Fruit fly (Drosophila melanogaster) whole organism, embryonic: ENCODE data around the gene scyl.

ENCODE experiments used
- CG10209 ChIP-seq: fragments of 200-800 bp; sonication (Bioruptor generic); optimal IDR thresholded peaks from 3 replicates; lab custom pipeline; 2017; ENCODE audit warnings: missing biosample characterization, mild to moderate bottlenecking, missing genetic modification characterization, missing genetic modification reagents
- CG10267 ChIP-seq: fragments of 200-800 bp; sonication (Bioruptor generic); optimal IDR thresholded peaks from 2 replicates; lab custom pipeline; 2018; ENCODE audit warnings: missing biosample characterization, mild to moderate bottlenecking, missing genetic modification characterization, moderate library complexity
- CG12155 ChIP-seq: fragments of 200-800 bp; sonication (Bioruptor generic); optimal IDR thresholded peaks from 3 replicates; lab custom pipeline; 2016; ENCODE audit warnings: missing biosample characterization, missing genetic modification characterization
- CG13424 ChIP-seq: fragments of 200-800 bp; sonication (Bioruptor generic); optimal IDR thresholded peaks from 2 replicates; lab custom pipeline; 2019; ENCODE audit warnings: missing biosample characterization, mild to moderate bottlenecking, missing genetic modification characterization, moderate library complexity
- CG15514 ChIP-seq: fragments of 200-800 bp; sonication (Bioruptor generic); optimal IDR thresholded peaks from 3 replicates; lab custom pipeline; 2017; ENCODE audit warnings: missing biosample characterization, missing genetic modification characterization, mild to moderate bottlenecking, moderate library complexity, missing genetic modification reagents
- CG1602 ChIP-seq: fragments of 200-800 bp; sonication (Bioruptor generic); optimal IDR thresholded peaks from 3 replicates; lab custom pipeline; 2016; ENCODE audit warnings: missing biosample characterization, missing genetic modification characterization
- CG1603 ChIP-seq: fragments of 200-800 bp; sonication (Bioruptor generic); optimal IDR thresholded peaks from 2 replicates; lab custom pipeline; 2019; ENCODE audit warnings: missing biosample characterization, mild to moderate bottlenecking, missing genetic modification characterization, moderate library complexity
- CG1647 ChIP-seq: fragments of 200-800 bp; sonication (Bioruptor generic); optimal IDR thresholded peaks from 3 replicates; lab custom pipeline; 2016; ENCODE audit warnings: missing biosample characterization, missing genetic modification characterization
- CG18262 ChIP-seq: fragments of 200-800 bp; optimal IDR thresholded peaks from 3 replicates; lab custom pipeline; 2019; ENCODE audit warnings: missing biosample characterization, mild to moderate bottlenecking, missing genetic modification characterization, moderate library complexity
- CG18599 ChIP-seq: fragments of 200-800 bp; sonication (Bioruptor generic); optimal IDR thresholded peaks from 3 replicates; lab custom pipeline; 2017; ENCODE audit warnings: missing biosample characterization, missing genetic modification characterization, mild to moderate bottlenecking, moderate library complexity, missing genetic modification reagents
- CG18619 ChIP-seq: fragments of 200-800 bp; sonication (Bioruptor generic); optimal IDR thresholded peaks from 3 replicates; lab custom pipeline; 2017; ENCODE audit warnings: missing biosample characterization, mild to moderate bottlenecking, missing genetic modification characterization
- CG2120 ChIP-seq: fragments of 200-800 bp; sonication (Bioruptor generic); optimal IDR thresholded peaks from 3 replicates; lab custom pipeline; 2016; ENCODE audit warnings: missing biosample characterization, missing genetic modification characterization
- CG2678 ChIP-seq: fragments of 200-800 bp; sonication (Bioruptor generic); optimal IDR thresholded peaks from 3 replicates; lab custom pipeline; 2019; ENCODE audit warnings: missing biosample characterization, mild to moderate bottlenecking, missing genetic modification characterization, moderate library complexity
- CG2875 ChIP-seq: fragments of 200-800 bp; sonication (Bioruptor generic); optimal IDR thresholded peaks from 2 replicates; lab custom pipeline; 2017; ENCODE audit warnings: missing biosample characterization, mild to moderate bottlenecking, missing genetic modification characterization, missing genetic modification reagents
- CG30431 ChIP-seq: fragments of 200-800 bp; sonication (Bioruptor generic); optimal IDR thresholded peaks from 2 replicates; lab custom pipeline; 2017; ENCODE audit warnings: missing biosample characterization, missing genetic modification characterization
- CG3065 ChIP-seq: fragments of 200-800 bp; sonication (Bioruptor generic); optimal IDR thresholded peaks from 2 replicates; lab custom pipeline; 2016; ENCODE audit warnings: missing biosample characterization, missing genetic modification characterization
- CG32532 ChIP-seq: fragments of 200-800 bp; sonication (Bioruptor generic); IDR thresholded peaks from 2 replicates; pipeline ENCODE4 v1.3.6; 2022; ENCODE audit warnings: missing biosample characterization, missing genetic modification characterization
- CG3995 ChIP-seq: fragments of 200-800 bp; sonication (Bioruptor generic); optimal IDR thresholded peaks from 3 replicates; lab custom pipeline; 2016; ENCODE audit warnings: missing biosample characterization, missing genetic modification characterization
- CG6813 ChIP-seq: fragments of 200-800 bp; sonication (Bioruptor generic); optimal IDR thresholded peaks from 2 replicates; lab custom pipeline; 2017; ENCODE audit warnings: missing biosample characterization, missing genetic modification characterization, mild to moderate bottlenecking, moderate library complexity, missing genetic modification reagents
- CG7963 ChIP-seq: fragments of 200-800 bp; sonication (Bioruptor generic); IDR thresholded peaks from 3 replicates; pipeline ENCODE4 v1.3.6; 2022; ENCODE audit warnings: missing biosample characterization, missing genetic modification characterization; ENCODE audit not compliant: partially characterized antibody
- CG8924 ChIP-seq: fragments of 200-800 bp; optimal IDR thresholded peaks from 3 replicates; lab custom pipeline; 2019; ENCODE audit warnings: missing biosample characterization, mild to moderate bottlenecking, missing genetic modification characterization, moderate library complexity
- HLH54F ChIP-seq: fragments of 200-800 bp; sonication (Bioruptor generic); optimal IDR thresholded peaks from 3 replicates; lab custom pipeline; 2016; ENCODE audit warnings: missing biosample characterization, missing genetic modification characterization
- Hey ChIP-seq: fragments of 200-800 bp; sonication (Bioruptor generic); optimal IDR thresholded peaks from 3 replicates; lab custom pipeline; 2018; ENCODE audit warnings: missing biosample characterization, mild to moderate bottlenecking, missing genetic modification characterization
- Hr3 ChIP-seq: fragments of 200-800 bp; sonication (Bioruptor generic); optimal IDR thresholded peaks from 3 replicates; lab custom pipeline; 2016; ENCODE audit warnings: missing biosample characterization, missing genetic modification characterization
- Hsf ChIP-seq: fragments of 200-800 bp; sonication (Bioruptor generic); optimal IDR thresholded peaks from 3 replicates; lab custom pipeline; 2016; ENCODE audit warnings: missing biosample characterization, missing genetic modification characterization
- MBD-R2 ChIP-seq: fragments of 200-800 bp; sonication (Bioruptor generic); IDR thresholded peaks from 2 replicates; pipeline ENCODE4 v1.3.6; 2022; ENCODE audit warnings: missing biosample characterization, missing genetic modification characterization
- NC2α ChIP-seq: fragments of 200-800 bp; sonication (Bioruptor generic); optimal IDR thresholded peaks from 2 replicates; lab custom pipeline; 2016; ENCODE audit warnings: missing biosample characterization, missing genetic modification characterization
- PHDP ChIP-seq: fragments of 200-800 bp; sonication (Bioruptor generic); optimal IDR thresholded peaks from 3 replicates; lab custom pipeline; 2018; ENCODE audit warnings: missing biosample characterization, mild to moderate bottlenecking, missing genetic modification characterization, moderate library complexity
- Sin3A ChIP-seq: fragments of >200 bp; optimal IDR thresholded peaks from 2 replicates; lab custom pipeline; 2018
- Sry-β ChIP-seq: fragments of 200-800 bp; sonication (Bioruptor generic); optimal IDR thresholded peaks from 2 replicates; lab custom pipeline; 2018; ENCODE audit warnings: missing biosample characterization, mild to moderate bottlenecking, missing genetic modification characterization, moderate library complexity
- Xrp1 ChIP-seq: fragments of 200-800 bp; sonication (Bioruptor generic); IDR thresholded peaks from 2 replicates; pipeline ENCODE4 v1.3.6; 2022; ENCODE audit warnings: missing biosample characterization, missing genetic modification characterization
- bcd ChIP-seq: fragments of 200-800 bp; sonication (Bioruptor generic); optimal IDR thresholded peaks from 2 replicates; lab custom pipeline; 2017; ENCODE audit warnings: missing biosample characterization, mild to moderate bottlenecking, missing genetic modification characterization
- chn ChIP-seq: fragments of 200-800 bp; sonication (Bioruptor generic); optimal IDR thresholded peaks from 2 replicates; lab custom pipeline; 2016; ENCODE audit warnings: missing biosample characterization, missing genetic modification characterization
- ci ChIP-seq: fragments of 200-800 bp; sonication (Bioruptor generic); IDR thresholded peaks from 3 replicates; pipeline ENCODE4 v1.3.6; 2022; ENCODE audit warnings: missing biosample characterization, missing genetic modification characterization
- dati ChIP-seq: fragments of 200-800 bp; sonication (Bioruptor generic); IDR thresholded peaks from 2 replicates; pipeline ENCODE4 v1.3.6; 2022; ENCODE audit warnings: missing biosample characterization, missing genetic modification characterization
- dm ChIP-seq: fragments of 200-800 bp; sonication (Bioruptor generic); optimal IDR thresholded peaks from 3 replicates; lab custom pipeline; 2016; ENCODE audit warnings: missing biosample characterization, missing genetic modification characterization
- dmrt11E ChIP-seq: fragments of 200-800 bp; sonication (Bioruptor generic); optimal IDR thresholded peaks from 3 replicates; lab custom pipeline; 2018; ENCODE audit warnings: missing biosample characterization, mild to moderate bottlenecking, missing genetic modification characterization, moderate library complexity
- fu2 ChIP-seq: fragments of 200-800 bp; sonication (Bioruptor generic); optimal IDR thresholded peaks from 2 replicates; lab custom pipeline; 2016; ENCODE audit warnings: missing biosample characterization, missing genetic modification characterization
- gem ChIP-seq: fragments of 200-800 bp; sonication (Bioruptor generic); optimal IDR thresholded peaks from 2 replicates; lab custom pipeline; 2019; ENCODE audit warnings: missing biosample characterization, mild to moderate bottlenecking, missing genetic modification characterization, moderate library complexity
- lmd ChIP-seq: fragments of 200-800 bp; sonication (Bioruptor generic); IDR thresholded peaks from 2 replicates; pipeline ENCODE4 v1.3.6; 2022; ENCODE audit warnings: missing biosample characterization, missing genetic modification characterization
- otp ChIP-seq: fragments of 200-800 bp; sonication (Bioruptor generic); IDR thresholded peaks from 3 replicates; pipeline ENCODE4, ENCODE4 v1.3.6; 2022; ENCODE audit warnings: missing biosample characterization, missing genetic modification characterization
- pho ChIP-seq: fragments of 200-800 bp; sonication (Bioruptor generic); optimal IDR thresholded peaks from 2 replicates; lab custom pipeline; 2016; ENCODE audit warnings: missing biosample characterization, missing genetic modification characterization
- pita ChIP-seq: fragments of 200-800 bp; sonication (Bioruptor generic); optimal IDR thresholded peaks from 2 replicates; lab custom pipeline; 2017; ENCODE audit warnings: missing biosample characterization, mild to moderate bottlenecking, missing genetic modification characterization
- row ChIP-seq: fragments of 200-800 bp; sonication (Bioruptor generic); IDR thresholded peaks from 3 replicates; pipeline ENCODE4 v1.3.6; 2022; ENCODE audit warnings: missing biosample characterization, missing genetic modification characterization
- salm ChIP-seq: fragments of 200-800 bp; sonication (Bioruptor generic); optimal IDR thresholded peaks from 2 replicates; lab custom pipeline; 2018; ENCODE audit warnings: missing biosample characterization, mild to moderate bottlenecking, missing genetic modification characterization
- slbo ChIP-seq: fragments of 200-800 bp; sonication (Bioruptor generic); IDR thresholded peaks from 2 replicates; pipeline ENCODE4 v1.3.6; 2022; ENCODE audit warnings: missing biosample characterization, missing genetic modification characterization
- sob ChIP-seq: fragments of 200-800 bp; sonication (Bioruptor generic); IDR thresholded peaks from 2 replicates; pipeline ENCODE4 v1.3.6; 2022; ENCODE audit warnings: missing biosample characterization, missing genetic modification characterization
- ssp ChIP-seq: fragments of 200-800 bp; sonication (Bioruptor generic); IDR thresholded peaks from 2 replicates; pipeline ENCODE4 v1.3.6; 2022; ENCODE audit warnings: missing biosample characterization, missing genetic modification characterization
- tx ChIP-seq: fragments of 200-800 bp; sonication (Bioruptor generic); optimal IDR thresholded peaks from 2 replicates; lab custom pipeline; 2016; ENCODE audit warnings: missing biosample characterization, missing genetic modification characterization
- vvl ChIP-seq: fragments of 200-800 bp; sonication (Bioruptor generic); IDR thresholded peaks from 2 replicates; pipeline ENCODE4 v1.3.6; 2022; ENCODE audit warnings: missing biosample characterization, missing genetic modification characterization
- zfh1 ChIP-seq: fragments of 200-800 bp; sonication (Bioruptor generic); IDR thresholded peaks from 3 replicates; pipeline ENCODE4 v1.3.6; 2022; ENCODE audit warnings: missing biosample characterization, missing genetic modification characterization

Gene scyl

dm6 chr3L:11204852-11205251, 47.3 kb upstream of the scyl start (continued):
- TF ChIP-seq CG1602 (GFP tag; lab: Kevin White, UChicago): no peak
- no peak for TF ChIP-seq CG3995 (GFP tag; lab: Kevin White, UChicago)
- TF ChIP-seq CG1647: no peak
- TF ChIP-seq HLH54F (GFP tag; lab: Kevin White, UChicago): no peak
- TF ChIP-seq bcd (GFP tag; lab: Kevin White, UChicago): no peak
- TF ChIP-seq CG7963 (GFP tag; lab: Robert Waterston, UW): no peak
- TF ChIP-seq otp: no peak
- TF ChIP-seq tx: no peak
- TF ChIP-seq CG6813 (GFP tag; lab: Kevin White, UChicago): no peak
- TF ChIP-seq CG32532: peak; percentile 63; the same call in 1 of the 2 replicates
- TF ChIP-seq PHDP (tag; lab: Kevin White, UChicago): peak; percentile 6
- peak; percentile 13 for TF ChIP-seq CG10267 (tag; lab: Kevin White, UChicago)
- no peak for TF ChIP-seq CG10209 (GFP tag; lab: Kevin White, UChicago)
- no peak for TF ChIP-seq dm (GFP tag; lab: Kevin White, UChicago)
- no peak for TF ChIP-seq dati (GFP tag; lab: Robert Waterston, UW)
- no peak for TF ChIP-seq CG13424
- TF ChIP-seq pita (GFP tag; lab: Kevin White, UChicago): no peak
- no peak for TF ChIP-seq CG2875 (GFP tag; lab: Kevin White, UChicago)
- no peak for TF ChIP-seq Hr3 (GFP tag; lab: Kevin White, UChicago)
- no peak for TF ChIP-seq CG18619 (GFP tag; lab: Kevin White, UChicago)
- TF ChIP-seq CG18262 (tag; lab: Kevin White, UChicago): peak; percentile 24
- TF ChIP-seq zfh1 (GFP tag; lab: Robert Waterston, UW): 0 out of 3 replicates have a peak, but pooled peaks have one; percentile 6
- peak; percentile 67 for TF ChIP-seq slbo (GFP tag; lab: Robert Waterston, UW)
- TF ChIP-seq ci (GFP tag; lab: Robert Waterston, UW): no peak
- peak; percentile 48 for TF ChIP-seq CG2678 (tag; lab: Kevin White, UChicago)
- TF ChIP-seq CG12155 (GFP tag; lab: Kevin White, UChicago): no peak
- TF ChIP-seq CG18599: no peak
- peak; percentile 17 for TF ChIP-seq dmrt11E (tag; lab: Kevin White, UChicago)
- peak; percentile 46 for TF ChIP-seq gem
- peak; percentile 4 for TF ChIP-seq CG8924 (tag; lab: Kevin White, UChicago)
- peak; percentile 37; the same call in 1 of the 2 replicates for TF ChIP-seq lmd (GFP tag; lab: Robert Waterston, UW)
- TF ChIP-seq row (GFP tag; lab: Robert Waterston, UW): peak; percentile 45; the same call in 2 of the 3 replicates
- peak; percentile 44; the same call in 1 of the 2 replicates for TF ChIP-seq vvl (GFP tag; lab: Robert Waterston, UW)
- no peak for TF ChIP-seq pho
- no peak for TF ChIP-seq CG1603 (tag; lab: Kevin White, UChicago)

- TF ChIP-seq fu2 (GFP tag; lab: Kevin White, UChicago) (peak; percentile 13), ssp (peak; percentile 97), NC2α (peak; percentile 40), sob (GFP tag; lab: Robert Waterston, UW) (peak; percentile 60; the same call in 1 of the 2 replicates), salm (tag; lab: Kevin White, UChicago) (peak; percentile 5), MBD-R2 (peak; percentile 73), Hsf (GFP tag; lab: Kevin White, UChicago) (peak; percentile 42), CG15514 (GFP tag; lab: Kevin White, UChicago) (peak; percentile 78), Sin3A (lab: Kevin White, UChicago) (peak; percentile 5), Xrp1 (GFP tag; lab: Robert Waterston, UW) (peak; percentile 63; the same call in 1 of the 2 replicates), CG30431 (GFP tag; lab: Kevin White, UChicago) (no peak), Sry-β (GFP tag; lab: Kevin White, UChicago) (no peak), CG3065 (GFP tag; lab: Kevin White, UChicago) (no peak), Hey (tag; lab: Kevin White, UChicago) (no peak), CG2120 (GFP tag; lab: Kevin White, UChicago) (peak; percentile 66), chn (GFP tag; lab: Kevin White, UChicago) (peak; percentile 45)
Measured at dm6 chr3L:11205608-11206336, 46.3 kb upstream of the scyl start, which contains the start of gene Plod. Gene Plod, minus strand, starts transcription at chr3L:11206016.
